Fruit fly (Drosophila melanogaster): ENCODE data around the gene cic.

Gene cic

dm6 chr3R:20288564-20288963 lies 36.0 kb downstream of the cic start:
- TF ChIP-seq usp (GFP tag; optimal IDR thresholded peaks at IDR 0.05): no peak
- no peak for TF ChIP-seq CG8478 (optimal IDR thresholded peaks at IDR 0.05)
- no peak for TF ChIP-seq psq (optimal IDR thresholded peaks at IDR 0.05)
- no peak for TF ChIP-seq Dll (optimal IDR thresholded peaks at IDR 0.05)
- TF ChIP-seq EcR (GFP tag; optimal IDR thresholded peaks at IDR 0.05): no peak
- TF ChIP-seq pan (optimal IDR thresholded peaks at IDR 0.05): no peak

- TF ChIP-seq CG8478 (optimal IDR thresholded peaks at IDR 0.05) (no peak), Dll (optimal IDR thresholded peaks at IDR 0.05) (no peak), psq (optimal IDR thresholded peaks at IDR 0.05) (no peak), pan (optimal IDR thresholded peaks at IDR 0.05) (no peak), usp (GFP tag; optimal IDR thresholded peaks at IDR 0.05) (no peak)
Measured at dm6 chr3R:20291106-20291505, 38.5 kb downstream of the cic start.

- TF ChIP-seq psq (optimal IDR thresholded peaks at IDR 0.05): no peak
- no peak for TF ChIP-seq CG8478 (optimal IDR thresholded peaks at IDR 0.05)
- no peak for TF ChIP-seq pan (optimal IDR thresholded peaks at IDR 0.05)
- TF ChIP-seq usp (GFP tag; optimal IDR thresholded peaks at IDR 0.05): no peak
- no peak for TF ChIP-seq Dll (optimal IDR thresholded peaks at IDR 0.05)
- no peak for TF ChIP-seq EcR (GFP tag; optimal IDR thresholded peaks at IDR 0.05)
Measured at dm6 chr3R:20291594-20291993, 39.0 kb downstream of the cic start.

- no peak for TF ChIP-seq CG8478 (optimal IDR thresholded peaks at IDR 0.05)
- TF ChIP-seq Dll (optimal IDR thresholded peaks at IDR 0.05): no peak
- TF ChIP-seq pan (optimal IDR thresholded peaks at IDR 0.05): no peak
- no peak for TF ChIP-seq psq (optimal IDR thresholded peaks at IDR 0.05)
- no peak for TF ChIP-seq usp (GFP tag; optimal IDR thresholded peaks at IDR 0.05)
- no peak for TF ChIP-seq EcR (GFP tag; optimal IDR thresholded peaks at IDR 0.05)
Measured at dm6 chr3R:20292030-20292879, 39.7 kb downstream of the cic start.

dm6 chr3R:20292880-20293491 lies 40.4 kb downstream of the cic start:
- TF ChIP-seq Dll (optimal IDR thresholded peaks at IDR 0.05) (peak; percentile 71), CG8478 (optimal IDR thresholded peaks at IDR 0.05) (no peak)

dm6 chr3R:20293661-20294060 lies 41.1 kb downstream of the cic start:
- TF ChIP-seq CG8478 (optimal IDR thresholded peaks at IDR 0.05) (no peak), Dll (optimal IDR thresholded peaks at IDR 0.05) (no peak), EcR (GFP tag; optimal IDR thresholded peaks at IDR 0.05) (no peak), psq (optimal IDR thresholded peaks at IDR 0.05) (no peak), pan (optimal IDR thresholded peaks at IDR 0.05) (no peak), usp (GFP tag; optimal IDR thresholded peaks at IDR 0.05) (no peak)

- TF ChIP-seq pan (optimal IDR thresholded peaks at IDR 0.05): no peak
- no peak for TF ChIP-seq CG8478 (optimal IDR thresholded peaks at IDR 0.05)
- TF ChIP-seq usp (GFP tag; optimal IDR thresholded peaks at IDR 0.05): no peak
- no peak for TF ChIP-seq psq (optimal IDR thresholded peaks at IDR 0.05)
- no peak for TF ChIP-seq Dll (optimal IDR thresholded peaks at IDR 0.05)
- no peak for TF ChIP-seq EcR (GFP tag; optimal IDR thresholded peaks at IDR 0.05)
Measured at dm6 chr3R:20304877-20305276, 52.3 kb downstream of the cic start, which contains the start of gene CG4367. CG4367 (minus strand) TSS chr3R:20304977.

- TF ChIP-seq psq (optimal IDR thresholded peaks at IDR 0.05) (no peak), EcR (GFP tag; optimal IDR thresholded peaks at IDR 0.05) (no peak), pan (optimal IDR thresholded peaks at IDR 0.05) (no peak), usp (GFP tag; optimal IDR thresholded peaks at IDR 0.05) (no peak), Dll (optimal IDR thresholded peaks at IDR 0.05) (no peak), CG8478 (optimal IDR thresholded peaks at IDR 0.05) (no peak)
Measured at dm6 chr3R:20305852-20306251, 53.3 kb downstream of the cic start.

dm6 chr3R:20307487-20307971 lies 55.0 kb downstream of the cic start, which contains the start of gene CG4362:
CG4362 (minus strand) TSS chr3R:20307537.
- TF ChIP-seq psq (optimal IDR thresholded peaks at IDR 0.05) (no peak), pan (optimal IDR thresholded peaks at IDR 0.05) (no peak), usp (GFP tag; optimal IDR thresholded peaks at IDR 0.05) (no peak), CG8478 (optimal IDR thresholded peaks at IDR 0.05) (no peak), EcR (GFP tag; optimal IDR thresholded peaks at IDR 0.05) (no peak), Dll (optimal IDR thresholded peaks at IDR 0.05) (no peak)

dm6 chr3R:20308972-20309660 lies 56.5 kb downstream of the cic start, which contains the start of gene Orp8:
Orp8 (plus strand) TSS chr3R:20309344.
- TF ChIP-seq usp (GFP tag; optimal IDR thresholded peaks at IDR 0.05) (no peak), pan (optimal IDR thresholded peaks at IDR 0.05) (no peak), EcR (GFP tag; optimal IDR thresholded peaks at IDR 0.05) (no peak), CG8478 (optimal IDR thresholded peaks at IDR 0.05) (no peak), psq (optimal IDR thresholded peaks at IDR 0.05) (no peak), Dll (optimal IDR thresholded peaks at IDR 0.05) (no peak)

dm6 chr3R:20309661-20310497 lies 57.3 kb downstream of the cic start:
- TF ChIP-seq Dll (optimal IDR thresholded peaks at IDR 0.05) (no peak), usp (GFP tag; optimal IDR thresholded peaks at IDR 0.05) (no peak), EcR (GFP tag; optimal IDR thresholded peaks at IDR 0.05) (no peak), CG8478 (optimal IDR thresholded peaks at IDR 0.05) (no peak), psq (optimal IDR thresholded peaks at IDR 0.05) (no peak), pan (optimal IDR thresholded peaks at IDR 0.05) (no peak)
